Worm (Caenorhabditis elegans) whole organism, young adult: ENCODE data around the gene srw-97.
"Not testable (repeated sequence)": the region's sequence is repeated elsewhere in the genome, so short reads cannot be mapped to it uniquely, and the experiment has no call there.

ENCODE experiments used
- C17E4.6 ChIP-seq: fragments of 200-800 bp; sonication (Bioruptor generic); IDR thresholded peaks from 2 replicates; pipeline ENCODE4 v1.3.6; 2022; ENCODE audit warnings: missing genetic modification reagents, missing genetic modification characterization, missing compliant biosample characterization
- F57A8.1 ChIP-seq: fragments of 200-800 bp; sonication (Bioruptor generic); optimal IDR thresholded peaks from 2 replicates; lab custom pipeline; 2018; ENCODE audit warnings: mild to moderate bottlenecking, missing genetic modification characterization, moderate library complexity, missing compliant biosample characterization
- T07F8.4 ChIP-seq: sonication (generic microtip); optimal IDR thresholded peaks from 2 replicates; lab custom pipeline; 2016; ENCODE audit warnings: mild to moderate bottlenecking, missing genetic modification characterization, moderate library complexity, missing compliant biosample characterization
- T26A5.8 ChIP-seq: sonication (generic microtip); optimal IDR thresholded peaks from 2 replicates; lab custom pipeline; 2016; ENCODE audit warnings: missing genetic modification characterization, missing compliant biosample characterization
- Y53F4B.3 ChIP-seq: fragments of 200-800 bp; sonication (Bioruptor generic); IDR thresholded peaks from 2 replicates; pipeline ENCODE4 v1.3.6; 2022; ENCODE audit warnings: missing genetic modification reagents, missing genetic modification characterization, missing compliant biosample characterization
- Y56A3A.18 ChIP-seq: fragments of 200-800 bp; sonication (Bioruptor generic); IDR thresholded peaks from 2 replicates; pipeline ENCODE4 v1.3.6; 2022; ENCODE audit warnings: missing genetic modification reagents, missing genetic modification characterization, missing compliant biosample characterization
- akir-1 ChIP-seq: fragments of 200-800 bp; sonication (Bioruptor generic); optimal IDR thresholded peaks from 2 replicates; lab custom pipeline; 2018; ENCODE audit warnings: mild to moderate bottlenecking, missing genetic modification characterization, moderate library complexity, missing compliant biosample characterization
- attf-3 ChIP-seq: fragments of 200-800 bp; sonication (Bioruptor generic); conservative IDR thresholded peaks from 2 replicates; pipeline ENCODE4 v1.3.6; 2022; ENCODE audit warnings: missing genetic modification reagents, missing genetic modification characterization, missing compliant biosample characterization
- cebp-2 ChIP-seq: fragments of 200-800 bp; sonication (Bioruptor generic); IDR thresholded peaks from 2 replicates; pipeline ENCODE4 v1.3.6; 2022; ENCODE audit warnings: missing genetic modification characterization, missing compliant biosample characterization
- ceh-27 ChIP-seq: fragments of 200-800 bp; sonication (Bioruptor generic); optimal IDR thresholded peaks from 2 replicates; lab custom pipeline; 2018; ENCODE audit warnings: mild to moderate bottlenecking, missing genetic modification characterization, moderate library complexity, missing compliant biosample characterization
- fkh-3 ChIP-seq: sonication (generic microtip); optimal IDR thresholded peaks from 2 replicates; lab custom pipeline; 2016; ENCODE audit warnings: mild to moderate bottlenecking, missing genetic modification characterization, missing compliant biosample characterization
- hrde-1 ChIP-seq: sonication (generic microtip); optimal IDR thresholded peaks from 2 replicates; lab custom pipeline; 2016; ENCODE audit warnings: missing genetic modification characterization, mild to moderate bottlenecking, missing compliant biosample characterization, moderate library complexity, missing genotype, missing genetic modification reagents, borderline replicate concordance
- lag-1 ChIP-seq: fragments of 200-800 bp; sonication (Bioruptor generic); IDR thresholded peaks from 2 replicates; pipeline ENCODE4 v1.3.6; 2022; ENCODE audit warnings: missing genetic modification reagents, missing genetic modification characterization, missing compliant biosample characterization
- lin-26 ChIP-seq: fragments of 200-800 bp; sonication (Bioruptor generic); IDR thresholded peaks from 2 replicates; pipeline ENCODE4 v1.3.6; 2022; ENCODE audit warnings: missing genetic modification reagents, missing genetic modification characterization, missing compliant biosample characterization
- madf-10 ChIP-seq: sonication (generic microtip); optimal IDR thresholded peaks from 2 replicates; lab custom pipeline; 2016; ENCODE audit warnings: mild to moderate bottlenecking, missing genetic modification characterization, missing compliant biosample characterization
- madf-8 ChIP-seq: fragments of 200-800 bp; sonication (Bioruptor generic); conservative IDR thresholded peaks from 2 replicates; pipeline ENCODE4 v1.3.6; 2022; ENCODE audit warnings: missing genetic modification reagents, missing genetic modification characterization, missing compliant biosample characterization
- mcd-1 ChIP-seq: fragments of 200-800 bp; sonication (Bioruptor generic); IDR thresholded peaks from 2 replicates; pipeline ENCODE4 v1.3.6; 2022; ENCODE audit warnings: missing genetic modification reagents, missing genetic modification characterization, missing compliant biosample characterization
- nfya-2 ChIP-seq: fragments of 200-800 bp; sonication (Bioruptor generic); IDR thresholded peaks from 2 replicates; pipeline ENCODE4 v1.3.6; 2022; ENCODE audit warnings: missing genetic modification reagents, missing genetic modification characterization, missing compliant biosample characterization
- nhr-80 ChIP-seq: sonication (generic microtip); optimal IDR thresholded peaks from 2 replicates; lab custom pipeline; 2016; ENCODE audit warnings: missing genetic modification characterization, missing compliant biosample characterization
- pbrm-1 ChIP-seq: fragments of 200-800 bp; sonication (Bioruptor generic); IDR thresholded peaks from 2 replicates; pipeline ENCODE4 v1.3.6; 2022; ENCODE audit warnings: missing genetic modification reagents, missing genetic modification characterization, missing compliant biosample characterization
- repo-1 ChIP-seq: sonication (generic microtip); optimal IDR thresholded peaks from 2 replicates; lab custom pipeline; 2017; ENCODE audit warnings: mild to moderate bottlenecking, missing genetic modification characterization, missing compliant biosample characterization
- sdz-38 ChIP-seq: sonication (generic microtip); optimal IDR thresholded peaks from 2 replicates; lab custom pipeline; 2016; ENCODE audit warnings: missing genotype, missing genetic modification characterization, missing compliant biosample characterization
- snpc-3.4 ChIP-seq: sonication (generic microtip); optimal IDR thresholded peaks from 2 replicates; lab custom pipeline; 2017; ENCODE audit warnings: missing genetic modification characterization, mild to moderate bottlenecking, missing compliant biosample characterization, antibody characterized with exemption, moderate library complexity, missing genotype, missing genetic modification reagents
- sptf-2 ChIP-seq: fragments of 200-800 bp; sonication (Bioruptor generic); optimal IDR thresholded peaks from 2 replicates; lab custom pipeline; 2018; ENCODE audit warnings: mild to moderate bottlenecking, missing genetic modification characterization, missing compliant biosample characterization
- tbp1 ChIP-seq: fragments of 200-800 bp; sonication (Bioruptor generic); optimal IDR thresholded peaks from 2 replicates; lab custom pipeline; 2018; ENCODE audit warnings: mild to moderate bottlenecking, missing genetic modification characterization, missing compliant biosample characterization
- unc-130 ChIP-seq: sonication (generic microtip); optimal IDR thresholded peaks from 2 replicates; lab custom pipeline; 2016; ENCODE audit warnings: missing genetic modification reagents, missing genetic modification characterization, missing compliant biosample characterization
- xnd-1 ChIP-seq: sonication (generic microtip); optimal IDR thresholded peaks from 2 replicates; lab custom pipeline; 2016; ENCODE audit warnings: missing genotype, missing genetic modification reagents, missing genetic modification characterization, missing compliant biosample characterization
- zim-3 ChIP-seq: sonication (generic microtip); optimal IDR thresholded peaks from 2 replicates; lab custom pipeline; 2017; ENCODE audit warnings: mild to moderate bottlenecking, missing genetic modification characterization, moderate library complexity, missing compliant biosample characterization
- ztf-28 ChIP-seq: fragments of 200-800 bp; sonication (Bioruptor generic); IDR thresholded peaks from 2 replicates; pipeline ENCODE4 v1.3.6; 2022; ENCODE audit warnings: missing genetic modification reagents, missing genetic modification characterization, missing compliant biosample characterization

The srw-97 gene

DNA sequence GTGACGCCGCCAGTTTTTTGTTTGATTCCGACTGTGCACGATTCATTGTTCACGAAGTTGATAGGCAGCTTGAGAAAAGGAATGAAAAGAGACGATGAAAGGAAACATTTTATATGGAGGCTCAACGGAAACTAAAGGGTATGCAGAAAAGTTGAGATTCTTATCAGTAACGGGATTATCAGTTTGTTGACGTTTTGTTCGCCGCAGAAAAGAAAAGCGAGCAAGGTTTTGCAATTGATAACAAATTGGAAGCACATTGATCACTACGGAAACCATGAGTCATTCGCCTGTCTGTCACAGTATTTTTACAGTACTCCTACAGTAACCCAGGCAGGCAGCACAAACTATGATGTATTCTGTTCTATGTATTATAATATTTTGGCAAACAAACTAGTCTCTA, 32.8 kb downstream of the srw-97 start:
- TF ChIP-seq pbrm-1 (GFP tag; lab: Robert Waterston, UW) (no peak), sptf-2 (no peak), nfya-2 (no peak), nhr-80 (tag; lab: Kevin White, UChicago) (peak; percentile 9), madf-10 (tag; lab: Kevin White, UChicago) (no peak), hrde-1 (tag; lab: Kevin White, UChicago) (no peak), cebp-2 (GFP tag; lab: Robert Waterston, UW) (no peak)

- TF ChIP-seq madf-8 (GFP tag; lab: Robert Waterston, UW); nhr-80 (tag; lab: Kevin White, UChicago); lin-26 (GFP tag; lab: Robert Waterston, UW): not testable (repeated sequence)
Measured at ce11 chrII:1633490-1633889, 35.3 kb downstream of the srw-97 start, which contains the start of gene C08E3.1. C08E3.1 (plus strand) TSS chrII:1633790.

- TF ChIP-seq zim-3; snpc-3.4 (tag; lab: Kevin White, UChicago); fkh-3: not testable (repeated sequence)
Measured at ce11 chrII:1632216-1632615, 36.6 kb downstream of the srw-97 start, which contains the start of gene C08E3.13. C08E3.13 (minus strand) TSS chrII:1632316.

DNA sequence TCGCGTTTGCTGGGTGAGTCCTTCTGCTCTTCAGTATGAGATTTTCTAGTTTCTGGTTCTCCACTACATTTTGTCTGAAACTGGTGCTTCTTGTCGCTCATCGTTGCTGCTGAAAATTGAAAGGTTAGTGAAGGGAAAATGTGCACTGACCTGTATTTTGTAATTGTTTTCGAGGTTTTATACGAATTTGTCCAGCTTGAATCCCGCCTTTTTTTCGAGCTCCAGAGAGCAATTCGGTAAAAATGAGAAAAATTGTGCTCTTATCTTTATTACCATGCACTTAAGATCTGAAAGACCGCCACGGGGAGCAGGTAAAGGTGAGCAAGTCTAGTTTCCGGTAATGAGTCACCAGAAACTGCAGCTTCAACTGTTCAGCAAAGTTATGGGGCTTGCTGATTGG, 41.0 kb downstream of the srw-97 start, which contains the start of gene C08E3.15:
Gene C08E3.15, minus strand, starts transcription at position 101 of the 400 bp plus-strand sequence.
- TF ChIP-seq repo-1 (tag; lab: Kevin White, UChicago); attf-3 (GFP tag; lab: Robert Waterston, UW); lag-1 (GFP tag; lab: Robert Waterston, UW): not testable (repeated sequence)
- TF ChIP-seq, all 124 proteins: peak for 0; not testable (repeated sequence) for 124

DNA sequence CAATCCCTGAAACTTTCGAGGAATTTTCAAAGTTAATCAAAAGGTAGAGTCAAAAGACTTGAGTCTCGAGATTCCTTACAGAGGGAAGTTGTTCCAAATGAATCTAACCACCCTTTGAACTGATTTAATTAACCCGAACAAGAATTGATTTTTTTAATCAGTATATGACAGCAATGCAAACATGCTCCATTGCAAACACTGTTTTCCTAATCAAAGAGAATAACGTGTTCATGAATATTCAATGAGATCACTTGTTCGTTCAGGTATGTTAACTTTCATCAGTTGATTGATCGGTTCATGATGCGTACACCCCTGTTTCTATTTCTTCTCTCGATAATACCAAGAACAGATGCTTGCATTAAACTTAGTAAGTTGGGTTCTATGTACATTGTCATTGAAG, 43.1 kb downstream of the srw-97 start, which contains the start of gene C08E3.14:
Gene C08E3.14, plus strand, starts transcription at position 301 of the 400 bp plus-strand sequence.
- TF ChIP-seq lin-26 (GFP tag; lab: Robert Waterston, UW) (no peak), repo-1 (tag; lab: Kevin White, UChicago) (no peak), ceh-27 (no peak), Y56A3A.18 (GFP tag; lab: Robert Waterston, UW) (no peak), unc-130 (GFP tag; lab: Kevin White, UChicago) (no peak), ztf-28 (GFP tag; lab: Robert Waterston, UW) (no peak)
- TF ChIP-seq, all 124 proteins: peak for 0

ce11 chrII:1624572-1624971, 44.2 kb downstream of the srw-97 start, which contains the start of gene fbxa-160:
fbxa-160 (minus strand) TSS chrII:1624672.
- TF ChIP-seq tbp1 (GFP tag; lab: Kevin White, UChicago) (no peak), xnd-1 (tag; lab: Kevin White, UChicago) (no peak), snpc-3.4 (tag; lab: Kevin White, UChicago) (no peak), F57A8.1 (GFP tag; lab: Kevin White, UChicago) (no peak), T26A5.8 (no peak)

ce11 chrII:1621795-1622194, 47.0 kb downstream of the srw-97 start:
- TF ChIP-seq T07F8.4 (tag; lab: Kevin White, UChicago) (no peak), mcd-1 (GFP tag; lab: Robert Waterston, UW) (no peak), nhr-80 (tag; lab: Kevin White, UChicago) (peak; percentile 5), Y53F4B.3 (GFP tag; lab: Robert Waterston, UW) (no peak), sdz-38 (tag; lab: Kevin White, UChicago) (no peak), akir-1 (GFP tag; lab: Kevin White, UChicago) (no peak), C17E4.6 (GFP tag; lab: Robert Waterston, UW) (no peak), pbrm-1 (GFP tag; lab: Robert Waterston, UW) (no peak)
